Worm (Caenorhabditis elegans): Measurements from ENCODE around the gene srh-200.

DNA sequence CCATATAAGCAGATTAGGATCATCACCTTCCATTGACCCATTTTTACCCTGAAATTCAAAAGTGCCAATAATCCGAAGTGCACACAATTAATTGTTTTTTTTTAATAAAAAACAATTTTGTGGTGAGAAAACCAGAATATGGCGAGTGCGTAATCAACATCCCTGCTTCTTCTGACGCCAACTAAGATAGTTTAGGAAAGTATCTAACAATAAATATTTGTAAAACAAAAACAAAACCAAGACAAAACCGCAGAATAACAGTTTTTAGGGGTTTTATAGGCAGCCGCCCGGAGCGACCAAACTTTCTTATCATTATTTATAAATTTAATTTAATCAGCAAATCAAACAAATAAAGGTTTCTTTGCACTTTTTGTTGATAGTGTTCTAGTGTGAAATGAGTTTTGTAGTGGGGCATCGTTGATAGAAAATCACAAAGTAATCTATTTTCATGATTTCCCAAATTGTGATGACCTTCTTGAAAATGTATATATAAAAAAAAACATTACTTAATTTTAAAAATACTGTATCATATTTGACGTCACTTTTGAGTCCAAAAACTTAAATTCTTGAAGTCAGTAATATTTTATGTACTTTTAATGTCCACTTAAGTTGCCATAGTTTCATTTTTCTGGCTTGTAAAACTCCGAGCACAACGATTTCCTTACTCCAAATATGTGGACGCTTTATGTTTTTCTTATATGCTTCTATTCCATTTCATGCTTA, 43.6 kb downstream of the srh-200 start, which contains the start of the genes folt-3 and clec-214:
- TF ChIP-seq D2030.7 (GFP tag; IDR thresholded peaks at IDR 0.05) (no peak), ceh-79 (tag; optimal IDR thresholded peaks at IDR 0.05) (no peak), bed-2 (GFP tag; IDR thresholded peaks at IDR 0.05) (no peak), F49E8.2 (tag; optimal IDR thresholded peaks at IDR 0.05; ENCODE audit: insufficient read depth) (no peak), attf-6 (GFP tag; IDR thresholded peaks at IDR 0.05) (no peak), ZK185.1 (tag; optimal IDR thresholded peaks at IDR 0.05; ENCODE audit: poor library complexity, severe bottlenecking) (no peak), lin-54 (GFP tag; optimal IDR thresholded peaks at IDR 0.05) (no peak), hrde-1 (tag; optimal IDR thresholded peaks at IDR 0.05; ENCODE audit: borderline replicate concordance) (no peak), ama-1 (optimal IDR thresholded peaks at IDR 0.05) (no peak), ama-1 (GFP tag; optimal IDR thresholded peaks at IDR 0.05) (no peak), unc-130 (GFP tag; optimal IDR thresholded peaks at IDR 0.05) (no peak), snpc-4 (GFP tag; optimal IDR thresholded peaks at IDR 0.05) (no peak), snpc-4 (tag; optimal IDR thresholded peaks at IDR 0.05) (no peak), atf-7 (tag; optimal IDR thresholded peaks at IDR 0.05) (no peak)
